Worm (Caenorhabditis elegans): ENCODE data around the gene hsd-3.
A peak's percentile ranks its signal among the peaks of the same experiment; 100 is the strongest.

Gene hsd-3

DNA sequence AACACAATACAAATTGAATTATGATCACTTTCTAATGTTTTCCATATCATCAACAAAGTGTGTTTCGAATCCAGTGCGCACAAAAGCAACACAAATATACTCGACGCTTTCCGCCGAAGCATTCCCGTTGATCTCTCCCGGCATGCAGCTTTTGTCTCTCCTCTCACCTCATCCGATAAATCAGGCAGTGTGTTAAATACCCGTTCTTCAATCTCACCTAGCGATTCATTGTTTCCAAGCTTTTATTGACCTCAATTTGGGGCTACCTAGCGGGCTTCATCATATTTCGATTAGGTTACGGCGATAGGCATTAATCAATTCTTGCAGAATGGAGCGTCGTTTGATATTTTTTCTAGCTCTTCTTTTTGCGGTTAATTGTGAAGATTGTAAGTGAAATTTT is 15.2 kb downstream of the hsd-3 start, which contains the start of gene ZC449.1:
Gene ZC449.1, plus strand, starts transcription at position 121 of the 400 bp plus-strand sequence.
- TF ChIP-seq pax-3 (tag; optimal IDR thresholded peaks at IDR 0.05) (no peak), mep-1 (tag; optimal IDR thresholded peaks at IDR 0.05) (no peak), zag-1 (tag; optimal IDR thresholded peaks at IDR 0.05) (no peak), lin-39 (tag; optimal IDR thresholded peaks at IDR 0.05) (no peak), ceh-8 (GFP tag; optimal IDR thresholded peaks at IDR 0.05) (no peak), dpl-1 (GFP tag; optimal IDR thresholded peaks at IDR 0.05) (no peak), blmp-1 (tag; optimal IDR thresholded peaks at IDR 0.05) (peak; percentile 73), pqm-1 (tag; optimal IDR thresholded peaks at IDR 0.05) (no peak)

DNA sequence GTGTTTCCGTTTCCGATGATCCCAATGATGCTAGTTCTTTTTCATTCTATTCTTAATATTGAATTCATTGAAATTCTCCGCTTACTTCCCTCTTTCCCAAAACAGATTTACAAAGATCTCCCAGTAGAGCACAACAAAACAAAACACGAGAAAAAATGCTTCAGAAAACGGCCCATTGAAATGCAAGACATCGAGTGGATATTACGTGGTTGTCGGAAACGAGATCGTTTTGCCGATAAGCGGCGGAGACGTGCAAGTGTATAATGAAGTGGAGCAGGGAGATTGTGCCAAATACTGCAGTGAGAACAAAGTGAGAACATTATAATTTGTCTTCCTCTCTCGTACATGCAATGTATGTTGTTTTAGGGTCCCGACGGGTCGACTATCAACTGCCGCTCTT is 17.4 kb downstream of the hsd-3 start:
- peak; percentile 36 for TF ChIP-seq lin-14 (GFP tag; optimal IDR thresholded peaks at IDR 0.05)
- no peak for TF ChIP-seq unc-62 (GFP tag; optimal IDR thresholded peaks at IDR 0.05)
- no peak for TF ChIP-seq nhr-11 (tag; optimal IDR thresholded peaks at IDR 0.05)

DNA sequence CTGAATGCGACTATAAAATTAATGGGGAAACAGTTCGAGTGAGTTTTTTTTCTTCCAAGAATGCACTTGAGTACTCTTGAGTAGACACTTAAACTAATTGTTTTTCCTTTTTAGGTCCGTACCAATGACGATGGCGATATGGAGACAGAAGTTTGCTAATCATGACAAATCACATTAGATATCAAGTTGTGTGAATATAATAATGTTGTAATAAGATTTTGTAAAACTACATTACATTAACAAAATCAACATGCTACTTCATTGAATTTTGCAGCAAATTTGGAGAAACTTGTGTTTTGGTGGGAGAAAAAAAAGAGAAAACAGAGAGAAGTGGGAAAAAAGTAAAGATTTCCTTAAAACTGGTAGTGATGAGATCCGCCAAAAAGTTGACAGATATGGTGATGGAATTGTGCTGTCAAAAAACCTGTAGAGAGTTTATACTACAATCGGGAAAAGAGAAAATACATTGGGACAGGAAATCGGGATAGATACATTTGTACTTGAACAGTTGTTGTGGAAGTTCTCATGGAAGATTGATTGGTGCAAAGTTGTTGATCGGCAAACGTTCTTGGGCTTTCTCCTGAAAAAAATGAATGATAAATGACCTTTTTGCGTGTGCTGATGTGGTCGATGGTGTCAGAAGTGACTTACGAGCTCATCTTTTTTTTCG is 19.0 kb downstream of the hsd-3 start:
- TF ChIP-seq fkh-10 (GFP tag; optimal IDR thresholded peaks at IDR 0.05) (peak; percentile 20), ceh-82 (tag; optimal IDR thresholded peaks at IDR 0.05) (no peak), jun-1 (tag; optimal IDR thresholded peaks at IDR 0.05) (no peak), sox-4 (tag; optimal IDR thresholded peaks at IDR 0.05) (no peak), skn-1 (tag; optimal IDR thresholded peaks at IDR 0.05) (no peak), nhr-71 (tag; optimal IDR thresholded peaks at IDR 0.05) (no peak), aly-2 (tag; optimal IDR thresholded peaks at IDR 0.05) (no peak), nhr-85 (tag) (peak; percentile 61)

DNA sequence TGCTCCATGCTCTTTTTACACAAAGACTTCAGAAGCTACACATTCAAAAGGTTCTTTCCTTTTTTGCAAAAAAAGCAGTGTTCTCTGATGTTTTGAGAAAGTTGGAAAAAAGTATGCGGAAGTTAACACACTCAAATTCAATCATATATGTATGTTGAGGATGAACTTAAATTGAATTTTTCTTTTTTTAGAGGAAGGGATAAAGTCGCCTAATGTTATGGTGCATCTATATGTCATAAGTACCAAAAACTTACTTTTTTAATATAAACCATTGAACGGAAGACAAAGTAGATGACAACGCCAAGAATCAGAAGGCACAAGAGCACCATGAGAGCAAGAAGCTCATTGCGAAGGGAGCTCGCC is 19.5 kb downstream of the hsd-3 start:
- TF ChIP-seq fkh-10 (GFP tag; optimal IDR thresholded peaks at IDR 0.05) = peak; percentile 71
- no peak for TF ChIP-seq unc-98 (GFP tag; IDR thresholded peaks at IDR 0.05)
- TF ChIP-seq lin-14 (GFP tag; optimal IDR thresholded peaks at IDR 0.05) = peak; percentile 33
- no peak for TF ChIP-seq sptf-1 (tag; optimal IDR thresholded peaks at IDR 0.05)

DNA sequence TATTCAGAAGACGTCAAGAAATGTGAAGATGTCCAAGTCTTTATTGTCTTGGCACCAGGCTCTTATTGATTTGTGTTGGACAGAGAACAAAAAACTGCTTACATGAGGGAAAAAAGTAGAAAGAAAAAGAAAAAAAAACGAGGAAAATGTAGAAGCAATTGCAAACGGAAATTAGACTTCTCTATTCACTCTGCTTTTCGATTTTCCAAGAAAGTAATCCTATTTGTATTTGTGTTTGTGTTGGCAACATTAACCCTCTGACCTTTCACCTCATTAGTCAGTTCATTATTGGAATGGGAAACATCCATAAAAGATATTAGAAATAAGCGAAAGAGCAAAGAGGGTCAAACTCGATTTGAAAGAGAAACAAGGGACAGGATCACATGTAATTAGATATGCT is 22.6 kb downstream of the hsd-3 start:
- TF ChIP-seq grh-1 (GFP tag; IDR thresholded peaks at IDR 0.05) (no peak), dpl-1 (GFP tag; optimal IDR thresholded peaks at IDR 0.05) (no peak), mdl-1 (tag; optimal IDR thresholded peaks at IDR 0.05) (no peak), hlh-4 (tag; optimal IDR thresholded peaks at IDR 0.05) (no peak), skn-1 (tag; optimal IDR thresholded peaks at IDR 0.05) (no peak), lin-39 (tag; optimal IDR thresholded peaks at IDR 0.05) (no peak), lsy-2 (tag; optimal IDR thresholded peaks at IDR 0.05) (peak in 1 of 2 experiments; percentile 22), snpc-4 (tag; optimal IDR thresholded peaks at IDR 0.05) (no peak), ceh-63 (GFP tag; optimal IDR thresholded peaks at IDR 0.05) (no peak), isw-1 (GFP tag; IDR thresholded peaks at IDR 0.05) (no peak), nhr-12 (tag; optimal IDR thresholded peaks at IDR 0.05) (no peak), zip-4 (GFP tag; optimal IDR thresholded peaks at IDR 0.05) (no peak), dsc-1 (tag; optimal IDR thresholded peaks at IDR 0.05) (peak; percentile 5), ztf-4 (tag; optimal IDR thresholded peaks at IDR 0.05) (no peak), egl-27 (tag; optimal IDR thresholded peaks at IDR 0.05) (no peak), nhr-84 (tag; optimal IDR thresholded peaks at IDR 0.05) (no peak), nhr-85 (tag) (no peak), C04F5.9 (tag; optimal IDR thresholded peaks at IDR 0.05) (no peak), nhr-19 (GFP tag; conservative IDR thresholded peaks at IDR 0.05) (no peak), fkh-10 (GFP tag; optimal IDR thresholded peaks at IDR 0.05) (peak; percentile 79), irx-1 (tag; optimal IDR thresholded peaks at IDR 0.05) (no peak), sox-4 (tag; optimal IDR thresholded peaks at IDR 0.05) (no peak), tbx-2 (tag; optimal IDR thresholded peaks at IDR 0.05) (no peak), ceh-90 (tag; optimal IDR thresholded peaks at IDR 0.05) (no peak), xbp-1 (tag; optimal IDR thresholded peaks at IDR 0.05) (no peak), pqm-1 (tag; optimal IDR thresholded peaks at IDR 0.05) (no peak), nhr-47 (tag; optimal IDR thresholded peaks at IDR 0.05) (peak; percentile 15), fos-1 (tag; optimal IDR thresholded peaks at IDR 0.05) (no peak), lir-3 (tag; optimal IDR thresholded peaks at IDR 0.05; ENCODE audit: poor library complexity) (no peak), Y116A8C.19 (tag; optimal IDR thresholded peaks at IDR 0.05; ENCODE audit: borderline replicate concordance) (no peak), nhr-237 (tag; optimal IDR thresholded peaks at IDR 0.05) (no peak), pax-3 (tag; optimal IDR thresholded peaks at IDR 0.05) (no peak)

Measured in whole organism, L1 larva.